Worm (Caenorhabditis elegans) whole organism, late embryonic: ENCODE data around the gene C49F5.7.
A peak's percentile ranks its signal among the peaks of the same experiment; 100 is the strongest.

Experiments used
- C08G9.2 ChIP-seq: sonication (generic microtip); optimal IDR thresholded peaks from 2 replicates; lab custom pipeline; 2016; ENCODE audit warnings: mild to moderate bottlenecking, missing genetic modification characterization, moderate library complexity, missing compliant biosample characterization
- F13H6.1 ChIP-seq: sonication (generic microtip); optimal IDR thresholded peaks from 2 replicates; lab custom pipeline; 2016; ENCODE audit warnings: missing genetic modification characterization, missing compliant biosample characterization
- K09A11.1 ChIP-seq: sonication (generic microtip); optimal IDR thresholded peaks from 2 replicates; lab custom pipeline; 2017; ENCODE audit warnings: antibody characterized with exemption, mild to moderate bottlenecking, missing genetic modification characterization, missing compliant biosample characterization; ENCODE audit not compliant: insufficient read depth
- ahr-1 ChIP-seq: sonication (generic microtip); optimal IDR thresholded peaks from 2 replicates; lab custom pipeline; 2016; ENCODE audit warnings: missing genetic modification characterization, missing compliant biosample characterization
- ceh-18 ChIP-seq: sonication (generic microtip); optimal IDR thresholded peaks from 2 replicates; lab custom pipeline; 2016; ENCODE audit warnings: missing genetic modification characterization, missing compliant biosample characterization
- ceh-19 ChIP-seq: fragments of 200-800 bp; sonication (Bioruptor generic); optimal IDR thresholded peaks from 2 replicates; lab custom pipeline; 2018; ENCODE audit warnings: mild to moderate bottlenecking, missing genetic modification characterization, missing compliant biosample characterization
- ceh-2 ChIP-seq: sonication (generic microtip); optimal IDR thresholded peaks from 2 replicates; lab custom pipeline; 2016; ENCODE audit warnings: missing genotype, missing genetic modification characterization, missing compliant biosample characterization
- ceh-22 ChIP-seq: sonication (generic microtip); optimal IDR thresholded peaks from 2 replicates; lab custom pipeline; 2017; ENCODE audit warnings: missing biosample characterization, missing genetic modification characterization
- ceh-24 ChIP-seq: sonication (generic microtip); optimal IDR thresholded peaks from 2 replicates; lab custom pipeline; 2016; ENCODE audit warnings: mild to moderate bottlenecking, missing genetic modification characterization, missing compliant biosample characterization
- ceh-30 ChIP-seq: fragments of 150-350 bp; optimal IDR thresholded peaks from 2 replicates; lab custom pipeline; 2014; ENCODE audit warnings: missing biosample characterization, missing genetic modification characterization
- ceh-34 ChIP-seq: sonication (generic microtip); optimal IDR thresholded peaks from 2 replicates; lab custom pipeline; 2016; ENCODE audit warnings: mild to moderate bottlenecking, missing genetic modification characterization, missing compliant biosample characterization
- ceh-48 ChIP-seq: sonication (generic microtip); optimal IDR thresholded peaks from 2 replicates; lab custom pipeline; 2016; ENCODE audit warnings: missing genetic modification characterization, inconsistent platforms, missing compliant biosample characterization
- ceh-6 ChIP-seq: fragments of 200-800 bp; sonication (Bioruptor generic); optimal IDR thresholded peaks from 2 replicates; lab custom pipeline; 2018; ENCODE audit warnings: mild to moderate bottlenecking, missing genetic modification characterization, missing compliant biosample characterization
- ceh-9 ChIP-seq: sonication (generic microtip); optimal IDR thresholded peaks from 2 replicates; lab custom pipeline; 2016; ENCODE audit warnings: mild to moderate bottlenecking, missing genetic modification characterization, inconsistent platforms, missing compliant biosample characterization
- che-1 ChIP-seq: sonication (generic microtip); optimal IDR thresholded peaks from 2 replicates; lab custom pipeline; 2016; ENCODE audit warnings: mild to moderate bottlenecking, missing genetic modification characterization, missing compliant biosample characterization
- dmd-4 ChIP-seq: sonication (generic microtip); optimal IDR thresholded peaks from 2 replicates; lab custom pipeline; 2016; ENCODE audit warnings: borderline replicate concordance, missing genetic modification characterization, missing compliant biosample characterization
- elt-2 ChIP-seq: sonication (generic microtip); optimal IDR thresholded peaks from 2 replicates; lab custom pipeline; 2016; ENCODE audit warnings: missing genetic modification reagents, missing genetic modification characterization, missing compliant biosample characterization
- ets-4 ChIP-seq: sonication (generic microtip); optimal IDR thresholded peaks from 2 replicates; lab custom pipeline; 2016; ENCODE audit warnings: missing genetic modification characterization, missing compliant biosample characterization
- eyg-1 ChIP-seq: sonication (generic microtip); optimal IDR thresholded peaks from 2 replicates; lab custom pipeline; 2016; ENCODE audit warnings: missing genotype, missing genetic modification characterization, missing compliant biosample characterization
- gmeb-2 ChIP-seq: sonication (generic microtip); optimal IDR thresholded peaks from 2 replicates; lab custom pipeline; 2016; ENCODE audit warnings: missing genetic modification characterization, inconsistent platforms, missing compliant biosample characterization
- hlh-30 ChIP-seq: sonication (generic microtip); optimal IDR thresholded peaks from 2 replicates; lab custom pipeline; 2017; ENCODE audit warnings: antibody characterized with exemption, missing genetic modification characterization, missing compliant biosample characterization; ENCODE audit not compliant: insufficient read depth
- nhr-11 ChIP-seq: fragments of 150-350 bp; optimal IDR thresholded peaks from 2 replicates; lab custom pipeline; 2014; ENCODE audit warnings: missing biosample characterization, missing genetic modification characterization
- pax-1 ChIP-seq: fragments of 150-350 bp; optimal IDR thresholded peaks from 2 replicates; lab custom pipeline; 2014; ENCODE audit warnings: missing biosample characterization, missing genetic modification characterization
- pha-2 ChIP-seq: sonication (generic microtip); optimal IDR thresholded peaks from 2 replicates; lab custom pipeline; 2017; ENCODE audit warnings: mild to moderate bottlenecking, missing genetic modification characterization, missing compliant biosample characterization
- pros-1 ChIP-seq: fragments of 150-350 bp; optimal IDR thresholded peaks from 2 replicates; lab custom pipeline; 2014; ENCODE audit warnings: missing biosample characterization, missing genetic modification reagents, missing genetic modification characterization
- ttx-3 ChIP-seq: sonication (generic microtip); optimal IDR thresholded peaks from 2 replicates; lab custom pipeline; 2016; ENCODE audit warnings: missing genetic modification reagents, missing genetic modification characterization, missing compliant biosample characterization
- unc-3 ChIP-seq, 2 experiments: fragments of 200-800 bp in 1 of 2; sonication (Bioruptor generic) in 1 of 2; sonication (generic microtip) in 1 of 2; conservative IDR thresholded peaks in 1 of 2; optimal IDR thresholded peaks in 1 of 2; 2 replicates each; pipeline versions ENCODE4 v1.3.6 to Lab custom; 2016 to 2022; ENCODE audit warnings: missing compliant biosample characterization in 2 of 2, missing genetic modification characterization in 2 of 2, missing genetic modification reagents in 1 of 2
- unc-42 ChIP-seq: sonication (generic microtip); optimal IDR thresholded peaks from 2 replicates; lab custom pipeline; 2016; ENCODE audit warnings: missing genotype, missing genetic modification characterization, missing compliant biosample characterization
- unc-55 ChIP-seq: sonication (generic microtip); optimal IDR thresholded peaks from 2 replicates; lab custom pipeline; 2017; ENCODE audit warnings: missing biosample characterization, missing genetic modification reagents, missing genetic modification characterization
- zip-5 ChIP-seq: sonication (generic microtip); optimal IDR thresholded peaks from 2 replicates; lab custom pipeline; 2016; ENCODE audit warnings: missing genetic modification characterization, missing compliant biosample characterization

The C49F5.7 gene

DNA sequence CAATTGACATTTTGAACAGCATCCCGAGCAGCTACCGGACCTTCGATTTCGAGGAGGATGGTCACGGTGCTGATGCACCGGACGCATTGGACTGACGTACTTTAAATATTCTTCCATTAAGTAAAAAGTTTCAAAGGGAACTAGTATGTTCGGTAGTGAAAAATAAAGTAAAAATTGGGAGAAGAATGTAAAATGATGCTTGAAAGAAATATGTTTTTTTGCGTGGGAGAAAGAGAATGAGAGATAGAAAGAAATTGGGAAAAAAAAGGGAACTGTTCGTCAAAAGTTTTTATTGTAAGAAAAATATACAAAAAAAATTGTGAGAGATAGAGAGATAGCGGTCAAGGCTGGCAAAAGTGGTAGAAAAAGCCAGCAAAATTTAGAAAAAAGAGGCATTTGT is 39.4 kb downstream of the C49F5.7 start, which contains the start of gene tsp-20:
Gene tsp-20 (minus strand): TSS at position 101 of the 400 bp plus-strand sequence.
- no peak for TF ChIP-seq ceh-24
- TF ChIP-seq ceh-6 (GFP tag; lab: Kevin White, UChicago): no peak
- TF ChIP-seq K09A11.1 (tag; lab: Kevin White, UChicago): no peak
- TF ChIP-seq ttx-3 (tag; lab: Kevin White, UChicago): no peak
- no peak for TF ChIP-seq ets-4 (tag; lab: Kevin White, UChicago)
- no peak for TF ChIP-seq hlh-30 (tag; lab: Kevin White, UChicago)
- no peak for TF ChIP-seq dmd-4 (tag; lab: Kevin White, UChicago)
- no peak for TF ChIP-seq pax-1
- TF ChIP-seq unc-3 (GFP tag; conservative IDR thresholded peaks at IDR 0.05; lab: Robert Waterston, UW): no peak
- TF ChIP-seq unc-3 (tag; optimal IDR thresholded peaks at IDR 0.05; lab: Kevin White, UChicago): no peak
- no peak for TF ChIP-seq ahr-1 (tag; lab: Kevin White, UChicago)
- TF ChIP-seq nhr-11 (tag; lab: Kevin White, UChicago): no peak

DNA sequence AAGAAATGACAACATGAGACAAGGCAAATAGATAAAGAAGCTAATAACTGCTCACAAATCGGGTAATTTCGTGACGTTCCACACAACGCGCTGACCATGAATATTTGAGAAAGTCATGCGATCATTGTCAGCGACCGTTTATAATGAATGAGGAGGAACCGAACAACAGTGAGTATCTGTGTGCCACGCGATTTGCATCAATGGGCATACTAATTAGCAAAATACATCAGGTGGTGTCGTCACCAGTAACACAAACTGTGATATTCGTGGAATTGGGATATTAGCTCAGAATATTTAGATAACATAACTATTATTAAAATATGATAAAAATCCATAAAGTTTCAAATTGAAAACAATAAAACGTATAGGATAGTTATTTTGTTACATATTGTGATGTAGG is 40.1 kb downstream of the C49F5.7 start:
- no peak for TF ChIP-seq K09A11.1 (tag; lab: Kevin White, UChicago)
- no peak for TF ChIP-seq elt-2
- no peak for TF ChIP-seq ceh-34 (tag; lab: Kevin White, UChicago)
- no peak for TF ChIP-seq zip-5
- TF ChIP-seq nhr-11 (tag; lab: Kevin White, UChicago): no peak
- no peak for TF ChIP-seq ceh-22 (tag; lab: Kevin White, UChicago)
- no peak for TF ChIP-seq ceh-18 (tag; lab: Kevin White, UChicago)
- TF ChIP-seq pros-1 (tag; lab: Kevin White, UChicago): no peak
- no peak for TF ChIP-seq ceh-48
- no peak for TF ChIP-seq che-1 (tag; lab: Kevin White, UChicago)
- TF ChIP-seq gmeb-2: no peak
- no peak for TF ChIP-seq ceh-9
- TF ChIP-seq C08G9.2 (tag; lab: Kevin White, UChicago): no peak
- TF ChIP-seq eyg-1 (tag; lab: Kevin White, UChicago): no peak

DNA sequence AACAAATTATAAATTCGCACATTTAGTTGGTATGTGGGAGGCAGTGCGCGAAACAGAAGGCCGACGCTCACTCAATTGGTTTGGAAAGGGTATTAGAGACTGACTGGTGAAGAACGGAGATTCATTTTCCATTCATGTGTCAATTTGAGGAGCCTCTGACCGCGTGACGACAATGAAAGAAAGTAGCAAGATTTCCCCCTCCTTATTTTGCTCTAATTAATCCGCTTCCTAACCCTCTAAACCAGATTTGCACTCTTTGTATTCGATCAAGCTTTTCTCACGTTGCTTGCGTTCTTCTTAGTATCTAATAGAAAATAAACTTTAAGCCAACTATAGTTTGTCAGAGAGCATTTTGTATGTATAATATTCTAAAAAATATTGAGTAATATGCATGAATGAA is 41.5 kb downstream of the C49F5.7 start:
- peak; percentile 81 for TF ChIP-seq unc-42 (tag; lab: Kevin White, UChicago)
- TF ChIP-seq pha-2 (tag; lab: Kevin White, UChicago): no peak
- TF ChIP-seq ceh-19 (GFP tag; lab: Kevin White, UChicago): no peak
- TF ChIP-seq ahr-1 (tag; lab: Kevin White, UChicago): no peak
- TF ChIP-seq ceh-30: no peak
- no peak for TF ChIP-seq F13H6.1 (tag; lab: Kevin White, UChicago)

- TF ChIP-seq ceh-34 (tag; lab: Kevin White, UChicago) (no peak), unc-42 (tag; lab: Kevin White, UChicago) (peak; percentile 67)
These were observed 43.4 kb downstream of the C49F5.7 start for ce11 chrX:12037978-12038377.

DNA sequence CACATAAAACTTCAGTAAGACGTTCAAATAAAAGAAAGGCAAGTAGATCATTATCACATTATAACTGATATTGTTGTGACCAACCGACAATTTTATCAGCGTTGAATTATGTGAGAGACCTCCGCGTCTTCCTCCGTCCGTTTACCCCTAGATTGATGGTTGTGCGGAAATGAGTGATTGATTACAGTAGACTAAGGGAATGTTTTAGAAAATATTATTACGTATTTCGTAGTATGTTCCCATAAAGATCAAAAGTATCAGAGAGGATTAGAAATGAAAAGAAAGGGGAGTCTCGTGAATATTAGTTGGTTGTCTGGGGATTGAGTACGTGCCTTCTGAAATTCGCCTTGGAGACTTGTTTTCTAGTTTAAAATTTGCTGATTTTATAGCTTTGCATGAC is 44.1 kb downstream of the C49F5.7 start:
- TF ChIP-seq ceh-2 (tag; lab: Kevin White, UChicago): no peak
- peak; percentile 4 for TF ChIP-seq unc-55 (GFP tag; lab: Kevin White, UChicago)
- TF ChIP-seq, all 69 proteins: peak for 1
